Fruit fly (Drosophila melanogaster) whole organism, prepupa: ENCODE data around the gene wg.

Experiments used
- Blimp-1 ChIP-seq: fragments of 200-800 bp; sonication (Bioruptor generic); optimal IDR thresholded peaks from 3 replicates; lab custom pipeline; 2017; ENCODE audit warnings: missing biosample characterization, missing genetic modification characterization, mild to moderate bottlenecking, moderate library complexity, missing genetic modification reagents
- CG10631 ChIP-seq: fragments of 200-800 bp; sonication (Bioruptor generic); optimal IDR thresholded peaks from 2 replicates; lab custom pipeline; 2016; ENCODE audit warnings: missing biosample characterization, missing genetic modification characterization
- CG10669 ChIP-seq: fragments of 200-800 bp; sonication (Bioruptor generic); optimal IDR thresholded peaks from 3 replicates; lab custom pipeline; 2018; ENCODE audit warnings: missing biosample characterization, mild to moderate bottlenecking, missing genetic modification characterization, moderate library complexity
- CG11294 ChIP-seq: fragments of 200-800 bp; sonication (Bioruptor generic); IDR thresholded peaks from 2 replicates; pipeline ENCODE4 v1.3.6; 2022; ENCODE audit warnings: missing biosample characterization, missing genetic modification characterization
- CG11902 ChIP-seq: fragments of 200-800 bp; sonication (Bioruptor generic); optimal IDR thresholded peaks from 3 replicates; lab custom pipeline; 2016; ENCODE audit warnings: missing biosample characterization, missing genetic modification characterization
- CG1621 ChIP-seq: fragments of 200-800 bp; sonication (Bioruptor generic); optimal IDR thresholded peaks from 3 replicates; lab custom pipeline; 2018; ENCODE audit warnings: missing biosample characterization, mild to moderate bottlenecking, missing genetic modification characterization
- CG16779 ChIP-seq: fragments of 200-800 bp; sonication (Bioruptor generic); optimal IDR thresholded peaks from 3 replicates; lab custom pipeline; 2017; ENCODE audit warnings: missing biosample characterization, mild to moderate bottlenecking, missing genetic modification characterization
- CG32006 ChIP-seq: fragments of 200-800 bp; sonication (Bioruptor generic); optimal IDR thresholded peaks from 3 replicates; lab custom pipeline; 2017; ENCODE audit warnings: missing biosample characterization, mild to moderate bottlenecking, missing genetic modification characterization
- CG34406 ChIP-seq: fragments of 200-800 bp; sonication (Bioruptor generic); optimal IDR thresholded peaks from 3 replicates; lab custom pipeline; 2016; ENCODE audit warnings: missing biosample characterization, missing genetic modification characterization
- CG3919 ChIP-seq: fragments of 200-800 bp; sonication (Bioruptor generic); optimal IDR thresholded peaks from 3 replicates; lab custom pipeline; 2016; ENCODE audit warnings: missing biosample characterization, missing genetic modification characterization
- CG4318 ChIP-seq: fragments of 200-800 bp; sonication (Bioruptor generic); optimal IDR thresholded peaks from 3 replicates; lab custom pipeline; 2017; ENCODE audit warnings: missing biosample characterization, mild to moderate bottlenecking, missing genetic modification characterization
- CG6163 ChIP-seq: fragments of 200-800 bp; sonication (Bioruptor generic); IDR thresholded peaks from 3 replicates; pipeline ENCODE4 v1.3.6; 2022; ENCODE audit warnings: missing biosample characterization, missing genetic modification characterization
- CG6792 ChIP-seq: fragments of 200-800 bp; sonication (Bioruptor generic); optimal IDR thresholded peaks from 3 replicates; lab custom pipeline; 2016; ENCODE audit warnings: missing biosample characterization, missing genetic modification characterization
- CG8119 ChIP-seq: fragments of 200-800 bp; sonication (Bioruptor generic); IDR thresholded peaks from 3 replicates; pipeline ENCODE4 v1.3.6; 2022; ENCODE audit warnings: missing biosample characterization, missing genetic modification characterization
- CG8319 ChIP-seq: fragments of 200-800 bp; sonication (Bioruptor generic); optimal IDR thresholded peaks from 3 replicates; lab custom pipeline; 2016; ENCODE audit warnings: missing biosample characterization, missing genetic modification characterization
- CG9139 ChIP-seq: fragments of 200-800 bp; sonication (Bioruptor generic); optimal IDR thresholded peaks from 3 replicates; lab custom pipeline; 2017; ENCODE audit warnings: missing biosample characterization, mild to moderate bottlenecking, missing genetic modification characterization
- Eip78C ChIP-seq: fragments of 200-800 bp; sonication (Bioruptor generic); peaks from one replicate; lab custom pipeline; 2016; ENCODE audit warnings: missing biosample characterization, missing genetic modification characterization
- Eip93F ChIP-seq: fragments of 200-800 bp; sonication (Bioruptor generic); optimal IDR thresholded peaks from 2 replicates; lab custom pipeline; 2016; ENCODE audit warnings: missing biosample characterization, mild to moderate bottlenecking, missing genetic modification characterization
- Ets21C ChIP-seq: fragments of 200-800 bp; sonication (Bioruptor generic); optimal IDR thresholded peaks from 3 replicates; lab custom pipeline; 2016; ENCODE audit warnings: missing biosample characterization, missing genetic modification characterization
- Ets96B ChIP-seq: fragments of 200-800 bp; optimal IDR thresholded peaks from 2 replicates; lab custom pipeline; 2019; ENCODE audit warnings: missing biosample characterization, mild to moderate bottlenecking, missing genetic modification characterization, moderate library complexity
- Gug ChIP-seq: fragments of 200-800 bp; sonication (Bioruptor generic); IDR thresholded peaks from 2 replicates; pipeline ENCODE4 v1.3.6; 2022; ENCODE audit warnings: missing biosample characterization, missing genetic modification characterization
- Hr4 ChIP-seq: fragments of 200-800 bp; sonication (Bioruptor generic); optimal IDR thresholded peaks from 3 replicates; lab custom pipeline; 2016; ENCODE audit warnings: missing biosample characterization, missing genetic modification characterization
- Met ChIP-seq: fragments of 200-800 bp; sonication (Bioruptor generic); optimal IDR thresholded peaks from 3 replicates; lab custom pipeline; 2016; ENCODE audit warnings: missing biosample characterization, missing genetic modification characterization
- Smox ChIP-seq: fragments of 200-800 bp; sonication (Bioruptor generic); optimal IDR thresholded peaks from 3 replicates; lab custom pipeline; 2016; ENCODE audit warnings: missing biosample characterization, missing genetic modification characterization
- Sox102F ChIP-seq: fragments of 200-800 bp; sonication (Bioruptor generic); optimal IDR thresholded peaks from 2 replicates; lab custom pipeline; 2016; ENCODE audit warnings: missing biosample characterization, mild to moderate bottlenecking, missing genetic modification characterization
- Sox14 ChIP-seq: fragments of 200-800 bp; sonication (Bioruptor generic); optimal IDR thresholded peaks from 3 replicates; lab custom pipeline; 2016; ENCODE audit warnings: missing biosample characterization, missing genetic modification characterization
- acj6 ChIP-seq: fragments of 200-800 bp; sonication (Bioruptor generic); optimal IDR thresholded peaks from 3 replicates; lab custom pipeline; 2016; ENCODE audit warnings: missing biosample characterization, missing genetic modification characterization
- eg ChIP-seq: fragments of 200-800 bp; sonication (Bioruptor generic); IDR thresholded peaks from 3 replicates; pipeline ENCODE4 v1.3.6; 2022; ENCODE audit warnings: missing biosample characterization, missing genetic modification characterization
- esn ChIP-seq: fragments of 200-800 bp; sonication (Bioruptor generic); optimal IDR thresholded peaks from 2 replicates; lab custom pipeline; 2016; ENCODE audit warnings: missing biosample characterization, mild to moderate bottlenecking, missing genetic modification characterization, moderate library complexity
- fd59A ChIP-seq: fragments of 200-800 bp; sonication (Bioruptor generic); optimal IDR thresholded peaks from 2 replicates; lab custom pipeline; 2017; ENCODE audit warnings: missing biosample characterization, mild to moderate bottlenecking, missing genetic modification characterization, missing genetic modification reagents
- fd85E ChIP-seq: fragments of 200-800 bp; sonication (Bioruptor generic); optimal IDR thresholded peaks from 3 replicates; lab custom pipeline; 2016; ENCODE audit warnings: missing biosample characterization, missing genetic modification characterization
- salr ChIP-seq, 2 experiments: fragments of 200-800 bp; sonication (Bioruptor generic); optimal IDR thresholded peaks; 3 replicates each; lab custom pipeline; 2016 to 2018; ENCODE audit warnings: missing biosample characterization in 2 of 2, missing genetic modification characterization in 2 of 2, mild to moderate bottlenecking in 1 of 2
- spab ChIP-seq: fragments of 200-800 bp; sonication (Bioruptor generic); optimal IDR thresholded peaks from 2 replicates; lab custom pipeline; 2017; ENCODE audit warnings: missing biosample characterization, mild to moderate bottlenecking, missing genetic modification characterization, missing genetic modification reagents
- svp ChIP-seq: fragments of 200-800 bp; sonication (Bioruptor generic); peaks from one replicate; lab custom pipeline; 2016; ENCODE audit warnings: missing biosample characterization, missing genetic modification characterization

wg gene

DNA sequence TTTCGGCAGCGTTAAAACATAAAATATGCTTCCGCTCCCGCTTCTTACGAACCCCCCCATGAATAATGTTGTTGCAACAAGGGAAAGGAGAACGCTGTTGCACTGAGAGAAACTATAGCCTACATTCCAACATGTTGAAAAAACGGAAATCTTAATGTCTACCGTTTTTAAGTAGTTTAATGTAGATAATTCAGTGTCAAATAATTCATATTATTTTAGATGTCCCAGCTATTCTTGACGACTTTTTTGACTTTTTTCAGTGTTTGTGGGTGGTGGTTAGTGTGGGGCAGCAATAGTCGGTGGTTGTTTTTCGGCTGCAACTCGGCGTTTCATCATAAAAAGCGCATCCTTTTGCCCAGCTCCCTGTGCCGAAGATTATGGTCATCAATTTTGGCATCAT is 45.0 kb upstream of the wg start (continued):
- TF ChIP-seq CG10669 (GFP tag; lab: Kevin White, UChicago) (no peak), CG11294 (GFP tag; lab: Robert Waterston, UW) (no peak), spab (GFP tag; lab: Kevin White, UChicago) (no peak), CG6163 (GFP tag; lab: Robert Waterston, UW) (peak; percentile 54; the same call in 1 of the 3 replicates), Ets21C (GFP tag; lab: Kevin White, UChicago) (peak; percentile 57), CG34406 (GFP tag; lab: Kevin White, UChicago) (peak; percentile 59), Gug (no peak), salr (GFP tag; optimal IDR thresholded peaks at IDR 0.05; lab: Kevin White, UChicago) (no peak), CG9139 (no peak), Sox14 (peak; percentile 58), svp (peak; percentile 85), Hr4 (GFP tag; lab: Kevin White, UChicago) (no peak), fd59A (GFP tag; lab: Kevin White, UChicago) (no peak), acj6 (GFP tag; lab: Kevin White, UChicago) (peak; percentile 40), Sox102F (GFP tag; lab: Kevin White, UChicago) (peak; percentile 78), CG10631 (GFP tag; lab: Kevin White, UChicago) (peak; percentile 14), fd85E (GFP tag; lab: Kevin White, UChicago) (no peak), CG11902 (peak; percentile 10), CG16779 (tag; lab: Kevin White, UChicago) (no peak), CG32006 (peak; percentile 39), Met (GFP tag; lab: Kevin White, UChicago) (peak; percentile 74), Eip93F (GFP tag; lab: Kevin White, UChicago) (no peak), CG1621 (tag; lab: Kevin White, UChicago) (no peak), Ets96B (peak; percentile 12)
- TF ChIP-seq, all 60 proteins: peak for 30

DNA sequence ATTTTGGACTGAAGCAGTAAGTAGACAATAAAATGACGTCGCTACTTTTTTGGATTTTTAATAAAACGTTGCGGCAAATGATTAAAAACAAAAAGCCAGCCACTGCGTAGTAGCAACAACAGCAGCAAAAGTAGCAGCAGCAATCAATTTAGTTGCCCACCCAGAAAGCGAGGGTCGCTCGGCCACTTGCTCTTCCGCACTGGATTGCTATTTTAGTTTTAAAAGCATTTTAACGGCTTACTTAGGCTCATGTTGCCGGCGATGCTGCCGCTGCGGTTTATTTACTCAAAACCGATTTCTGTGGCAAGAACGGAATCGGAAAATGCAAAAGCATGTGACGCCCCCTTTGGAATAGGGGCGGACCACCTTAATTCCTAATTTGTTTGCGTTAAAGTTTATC is 44.4 kb upstream of the wg start:
- TF ChIP-seq CG4318 (no peak), CG32006 (no peak), CG11902 (no peak), Sox102F (GFP tag; lab: Kevin White, UChicago) (no peak), CG8319 (GFP tag; lab: Kevin White, UChicago) (no peak), CG3919 (GFP tag; lab: Kevin White, UChicago) (no peak), CG6792 (GFP tag; lab: Kevin White, UChicago) (no peak), fd85E (GFP tag; lab: Kevin White, UChicago) (no peak), Blimp-1 (GFP tag; lab: Kevin White, UChicago) (no peak), Hr4 (GFP tag; lab: Kevin White, UChicago) (no peak)

dm6 chr2L:7264396-7264795 is 42.6 kb upstream of the wg start:
- no peak for TF ChIP-seq salr (GFP tag; optimal IDR thresholded peaks at IDR 0.05; lab: Kevin White, UChicago)
- peak; percentile 0 for TF ChIP-seq Hr4 (GFP tag; lab: Kevin White, UChicago)
- TF ChIP-seq Smox = no peak
- TF ChIP-seq Eip78C (GFP tag; lab: Kevin White, UChicago) = peak; percentile 30
- peak; percentile 15 for TF ChIP-seq CG32006
- peak; percentile 37 for TF ChIP-seq svp

DNA sequence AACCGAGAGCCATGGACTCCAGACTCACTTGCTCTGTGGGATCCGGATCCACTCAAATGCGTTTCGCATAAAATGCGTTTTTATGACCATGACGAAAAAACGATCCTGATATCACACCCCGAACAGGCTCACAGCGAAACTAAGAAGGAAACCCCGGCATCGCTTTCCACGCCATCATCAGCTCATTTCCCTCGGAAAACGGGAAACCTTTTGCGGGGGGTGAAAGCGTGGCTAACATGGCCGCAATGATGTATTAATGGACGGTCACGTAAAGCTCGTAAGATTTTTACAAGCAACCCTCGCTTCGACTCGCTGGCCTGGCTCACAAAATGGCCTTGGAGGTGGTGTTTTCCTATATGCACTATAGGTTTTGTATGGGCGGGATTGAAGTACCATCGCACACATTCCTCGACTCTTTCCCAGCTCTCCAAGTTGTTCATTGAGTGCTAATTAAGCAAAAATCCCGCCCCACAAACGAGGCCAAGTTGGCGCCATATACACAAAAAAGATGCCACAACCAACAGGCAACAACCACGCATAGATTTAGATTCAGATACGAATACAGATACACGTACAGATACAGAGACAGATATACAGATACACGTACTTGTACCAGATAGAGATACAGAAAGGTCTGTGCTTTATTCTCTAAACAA is 41.9 kb upstream of the wg start:
- TF ChIP-seq Met (GFP tag; lab: Kevin White, UChicago) (no peak), eg (GFP tag; lab: Robert Waterston, UW) (no peak), CG8119 (GFP tag; lab: Robert Waterston, UW) (no peak), esn (GFP tag; lab: Kevin White, UChicago) (no peak)
